Worm (Caenorhabditis elegans): ENCODE data around the gene C07A9.12.

C07A9.12 gene

DNA sequence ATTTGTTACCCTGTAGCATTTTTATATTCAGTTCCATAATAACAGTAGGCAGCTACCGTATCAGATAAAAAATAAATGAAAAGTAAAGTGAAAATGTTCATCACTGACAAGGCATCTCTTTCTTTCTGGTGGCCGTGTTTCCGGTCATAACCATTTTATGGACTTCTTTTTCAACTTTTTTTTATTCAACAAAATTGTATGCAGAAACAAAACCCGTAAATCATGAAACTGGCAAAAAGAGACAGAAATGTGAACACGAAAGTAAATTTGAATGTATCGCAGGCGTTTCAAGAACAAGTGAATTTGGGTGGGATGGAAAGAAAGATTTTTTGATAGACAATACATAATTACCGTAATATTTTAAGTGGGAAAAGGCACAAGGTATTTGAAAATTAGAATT lies 2.2 kb downstream of the C07A9.12 start, which contains the start of gene clec-162:
TSS of gene clec-162 (minus strand) at position 101 of the 400 bp plus-strand sequence.
- TF ChIP-seq him-1 (tag; optimal IDR thresholded peaks at IDR 0.05) (no peak), W03F9.2 (tag; optimal IDR thresholded peaks at IDR 0.05) (no peak), dao-5 (tag; optimal IDR thresholded peaks at IDR 0.05) (no peak)

ce11 chrIII:9721991-9722390 lies 5.3 kb downstream of the C07A9.12 start:
- TF ChIP-seq dao-5 (tag; optimal IDR thresholded peaks at IDR 0.05) (no peak), W03F9.2 (tag; optimal IDR thresholded peaks at IDR 0.05) (no peak), him-1 (tag; optimal IDR thresholded peaks at IDR 0.05) (no peak)

ce11 chrIII:9720191-9720590 lies 7.1 kb downstream of the C07A9.12 start, which contains the start of gene ncx-7:
Gene ncx-7 (minus strand): TSS chrIII:9720291.
- TF ChIP-seq him-1 (tag; optimal IDR thresholded peaks at IDR 0.05) (no peak), dao-5 (tag; optimal IDR thresholded peaks at IDR 0.05) (no peak), W03F9.2 (tag; optimal IDR thresholded peaks at IDR 0.05) (no peak)

DNA sequence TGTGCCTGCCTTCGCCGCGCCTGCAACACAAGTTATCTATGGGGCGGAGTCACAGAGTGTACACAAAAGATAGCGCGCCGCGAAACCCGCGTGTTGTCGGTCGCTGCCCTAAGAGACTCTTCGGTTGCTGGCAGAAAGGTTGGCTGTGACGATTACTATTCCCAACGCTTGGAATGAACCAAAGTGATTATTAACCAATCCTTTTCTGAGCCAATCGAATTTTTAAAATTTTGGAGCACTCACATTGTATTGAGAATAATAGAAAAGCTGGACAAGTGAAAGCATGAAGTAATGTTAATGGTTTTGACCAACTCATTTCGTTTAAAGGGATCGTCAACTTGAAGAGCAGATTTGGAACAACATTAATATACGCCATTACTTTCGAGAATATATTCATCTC lies 10.1 kb downstream of the C07A9.12 start:
- TF ChIP-seq W03F9.2 (tag; optimal IDR thresholded peaks at IDR 0.05) (peak; percentile 32), him-1 (tag; optimal IDR thresholded peaks at IDR 0.05) (no peak), dao-5 (tag; optimal IDR thresholded peaks at IDR 0.05) (peak; percentile 32)

- TF ChIP-seq him-1 (tag; optimal IDR thresholded peaks at IDR 0.05) (no peak), W03F9.2 (tag; optimal IDR thresholded peaks at IDR 0.05) (no peak), dao-5 (tag; optimal IDR thresholded peaks at IDR 0.05) (no peak)
Measured at ce11 chrIII:9714731-9715130, 12.6 kb downstream of the C07A9.12 start.

DNA sequence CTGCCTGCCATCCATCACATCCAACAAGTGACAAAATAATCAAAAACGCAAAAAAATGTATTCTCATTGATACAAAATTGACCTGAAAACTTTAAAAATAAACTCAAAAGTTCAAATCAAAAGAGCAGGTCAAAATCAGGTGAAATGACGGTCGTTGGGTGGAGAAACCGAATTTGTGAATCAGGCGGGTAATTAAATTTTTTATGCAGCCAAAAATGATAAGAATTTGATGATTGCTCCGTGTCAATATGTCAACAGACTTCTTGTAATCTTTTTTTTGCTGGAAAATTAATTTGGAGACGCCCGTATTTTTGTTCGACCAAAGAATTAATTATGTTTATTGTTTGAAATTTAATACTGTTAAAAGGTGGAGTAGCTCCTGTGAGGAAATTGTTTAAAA lies 13.5 kb downstream of the C07A9.12 start, which contains the start of gene ncx-6:
TSS of gene ncx-6 (minus strand) at position 88 of the 400 bp plus-strand sequence.
- TF ChIP-seq him-1 (tag; optimal IDR thresholded peaks at IDR 0.05) (no peak), dao-5 (tag; optimal IDR thresholded peaks at IDR 0.05) (no peak), W03F9.2 (tag; optimal IDR thresholded peaks at IDR 0.05) (no peak)

DNA sequence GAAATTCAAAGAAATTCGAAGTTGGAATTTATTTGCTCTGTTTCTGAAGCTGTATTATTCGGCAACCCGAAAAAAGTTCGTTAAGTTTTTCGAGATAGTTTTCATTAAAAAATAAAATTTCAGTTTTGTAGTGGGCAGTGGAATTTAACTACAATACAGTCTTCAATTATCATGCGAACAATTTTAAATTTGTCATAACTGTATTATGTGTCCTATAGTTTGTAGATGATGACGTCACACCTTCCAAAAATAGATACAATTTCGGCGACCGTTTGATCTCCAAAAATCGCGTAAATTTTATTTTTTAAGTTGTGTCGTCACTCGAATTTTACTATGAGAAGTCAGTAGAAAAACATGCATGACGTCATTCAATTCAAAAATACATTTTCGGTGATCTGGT lies 14.2 kb downstream of the C07A9.12 start:
- TF ChIP-seq dao-5 (tag; optimal IDR thresholded peaks at IDR 0.05) = no peak
- no peak for TF ChIP-seq him-1 (tag; optimal IDR thresholded peaks at IDR 0.05)
- no peak for TF ChIP-seq W03F9.2 (tag; optimal IDR thresholded peaks at IDR 0.05)

ce11 chrIII:9711163-9711562 lies 16.2 kb downstream of the C07A9.12 start:
- no peak for TF ChIP-seq him-1 (tag; optimal IDR thresholded peaks at IDR 0.05)
- no peak for TF ChIP-seq W03F9.2 (tag; optimal IDR thresholded peaks at IDR 0.05)
- no peak for TF ChIP-seq dao-5 (tag; optimal IDR thresholded peaks at IDR 0.05)

- TF ChIP-seq dao-5 (tag; optimal IDR thresholded peaks at IDR 0.05) (no peak), W03F9.2 (tag; optimal IDR thresholded peaks at IDR 0.05) (no peak), him-1 (tag; optimal IDR thresholded peaks at IDR 0.05) (no peak)
Measured at ce11 chrIII:9705157-9705905, 22.0 kb downstream of the C07A9.12 start.

- TF ChIP-seq W03F9.2 (tag; optimal IDR thresholded peaks at IDR 0.05) (no peak), him-1 (tag; optimal IDR thresholded peaks at IDR 0.05) (no peak), dao-5 (tag; optimal IDR thresholded peaks at IDR 0.05) (no peak)
Measured at ce11 chrIII:9704606-9704938, 22.8 kb downstream of the C07A9.12 start.

- TF ChIP-seq W03F9.2 (tag; optimal IDR thresholded peaks at IDR 0.05) = no peak
- no peak for TF ChIP-seq him-1 (tag; optimal IDR thresholded peaks at IDR 0.05)
- peak; percentile 45 for TF ChIP-seq dao-5 (tag; optimal IDR thresholded peaks at IDR 0.05)
Measured at ce11 chrIII:9703747-9704605, 23.4 kb downstream of the C07A9.12 start.

DNA sequence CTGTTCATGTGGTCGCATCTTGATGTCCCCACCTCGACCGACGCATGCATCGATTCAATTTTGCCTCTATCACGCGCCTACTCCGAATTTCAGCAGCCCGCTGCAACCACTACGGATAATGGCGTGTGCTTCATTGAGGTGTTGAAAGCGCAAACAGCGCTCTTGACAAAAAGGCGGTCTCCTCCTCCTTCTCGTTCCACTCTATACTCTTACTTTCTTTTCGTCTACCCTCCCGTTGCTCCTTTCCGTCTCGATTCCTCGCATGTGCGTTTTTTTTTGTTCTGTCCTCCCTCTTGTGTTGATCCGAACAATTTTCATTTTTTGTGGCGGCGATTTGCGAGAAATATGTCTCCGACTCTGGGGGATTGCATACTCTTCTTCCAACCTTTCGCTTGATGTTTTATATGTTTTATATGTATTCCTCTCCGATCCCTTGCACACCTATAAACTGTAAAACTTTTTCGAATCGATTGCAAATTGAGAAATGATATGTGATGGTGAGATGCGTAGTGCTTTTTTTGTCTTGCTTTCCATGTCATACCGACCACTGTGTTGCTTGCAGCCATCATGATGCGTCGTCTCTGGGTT lies 24.6 kb downstream of the C07A9.12 start:
- TF ChIP-seq him-1 (tag; optimal IDR thresholded peaks at IDR 0.05) (no peak), dao-5 (tag; optimal IDR thresholded peaks at IDR 0.05) (no peak), W03F9.2 (tag; optimal IDR thresholded peaks at IDR 0.05) (no peak)

DNA sequence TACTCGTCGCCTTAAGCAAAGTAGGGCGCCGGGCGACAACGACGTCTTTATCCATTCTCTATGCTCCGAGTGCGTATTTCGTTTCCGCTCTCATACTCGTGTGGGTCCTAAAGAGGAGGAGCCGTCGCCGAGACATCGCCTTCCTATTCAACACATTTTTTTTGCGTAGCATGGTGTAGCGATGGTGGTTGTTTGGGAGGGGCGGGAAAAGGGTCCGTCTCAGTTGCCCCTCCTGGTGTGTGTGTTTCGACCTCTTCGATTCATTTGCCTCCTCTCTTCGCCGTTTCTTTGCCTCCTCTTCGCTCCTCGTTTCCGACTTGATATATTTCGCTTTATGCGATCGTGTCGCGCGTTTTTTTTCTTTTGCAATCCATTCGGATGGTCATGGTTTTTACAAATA lies 25.5 kb downstream of the C07A9.12 start:
- TF ChIP-seq W03F9.2 (tag; optimal IDR thresholded peaks at IDR 0.05) (no peak), him-1 (tag; optimal IDR thresholded peaks at IDR 0.05) (no peak), dao-5 (tag; optimal IDR thresholded peaks at IDR 0.05) (no peak)
